Fruit fly (Drosophila melanogaster): Measurements from ENCODE around the gene Ipp.

Ipp gene

dm6 chr3R:13927543-13927942 lies 31.0 kb upstream of the Ipp start:
- TF ChIP-seq lola (GFP tag; optimal IDR thresholded peaks at IDR 0.05): no peak
- no peak for TF ChIP-seq dmrt93B (GFP tag; optimal IDR thresholded peaks at IDR 0.05)
- no peak for TF ChIP-seq Mio (GFP tag; optimal IDR thresholded peaks at IDR 0.05)
- TF ChIP-seq CrebA (GFP tag; optimal IDR thresholded peaks at IDR 0.05; ENCODE audit: borderline replicate concordance): no peak
- TF ChIP-seq brk (GFP tag; optimal IDR thresholded peaks at IDR 0.05): no peak
- TF ChIP-seq woc (GFP tag; optimal IDR thresholded peaks at IDR 0.05): no peak
- no peak for TF ChIP-seq Hnf4 (GFP tag; optimal IDR thresholded peaks at IDR 0.05)
- no peak for TF ChIP-seq CG9705 (GFP tag; optimal IDR thresholded peaks at IDR 0.05)
- TF ChIP-seq h (GFP tag; optimal IDR thresholded peaks at IDR 0.05): no peak
- TF ChIP-seq Dif (GFP tag; optimal IDR thresholded peaks at IDR 0.05; ENCODE audit: partially characterized antibody): no peak
- TF ChIP-seq sv (GFP tag; optimal IDR thresholded peaks at IDR 0.05): no peak
- TF ChIP-seq CG32264 (GFP tag; optimal IDR thresholded peaks at IDR 0.05): no peak
- no peak for TF ChIP-seq Jra (GFP tag; optimal IDR thresholded peaks at IDR 0.05)
- no peak for TF ChIP-seq ey (GFP tag; optimal IDR thresholded peaks at IDR 0.05)
- no peak for TF ChIP-seq Hr78 (GFP tag; optimal IDR thresholded peaks at IDR 0.05)

DNA sequence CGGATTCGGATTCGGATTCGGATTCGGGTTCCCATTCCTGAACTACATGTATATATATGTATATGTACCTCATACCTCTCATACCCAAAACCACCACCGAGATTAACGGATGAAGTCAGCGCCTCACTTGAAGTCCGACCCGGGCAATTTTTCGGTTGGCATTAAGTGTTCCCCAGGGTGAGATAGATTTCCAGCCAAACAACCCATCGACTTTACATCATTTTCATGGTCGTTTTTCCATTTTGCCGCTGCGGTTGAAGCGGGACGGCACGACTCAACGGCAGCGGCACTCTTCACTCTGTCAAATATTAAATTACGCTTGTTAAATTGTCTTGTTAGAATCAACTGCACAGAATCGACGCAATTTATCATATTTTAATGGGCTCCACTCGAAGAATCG lies 28.3 kb upstream of the Ipp start:
- TF ChIP-seq Jra (GFP tag; optimal IDR thresholded peaks at IDR 0.05) (no peak), Myc (optimal IDR thresholded peaks at IDR 0.05) (no peak), Rel (GFP tag; optimal IDR thresholded peaks at IDR 0.05) (no peak), Rel (tag; optimal IDR thresholded peaks at IDR 0.05) (no peak)

dm6 chr3R:13931813-13932212 lies 26.8 kb upstream of the Ipp start:
- TF ChIP-seq Rel (GFP tag; optimal IDR thresholded peaks at IDR 0.05): no peak
- TF ChIP-seq Rel (tag; optimal IDR thresholded peaks at IDR 0.05): no peak
- no peak for TF ChIP-seq CG9705 (GFP tag; optimal IDR thresholded peaks at IDR 0.05)
- no peak for TF ChIP-seq Vsx2 (GFP tag; optimal IDR thresholded peaks at IDR 0.05; ENCODE audit: partially characterized antibody)
- TF ChIP-seq ey (GFP tag; optimal IDR thresholded peaks at IDR 0.05): peak; percentile 59
- TF ChIP-seq lola (GFP tag; optimal IDR thresholded peaks at IDR 0.05): no peak
- no peak for TF ChIP-seq Abd-B (GFP tag; optimal IDR thresholded peaks at IDR 0.05)
- TF ChIP-seq Jra (GFP tag; optimal IDR thresholded peaks at IDR 0.05): no peak
- TF ChIP-seq CrebA (GFP tag; optimal IDR thresholded peaks at IDR 0.05; ENCODE audit: borderline replicate concordance): no peak
- TF ChIP-seq h (GFP tag; optimal IDR thresholded peaks at IDR 0.05): peak; percentile 63
- no peak for TF ChIP-seq Hr78 (GFP tag; optimal IDR thresholded peaks at IDR 0.05)
- TF ChIP-seq Sp1 (GFP tag; optimal IDR thresholded peaks at IDR 0.05): peak; percentile 54
- peak; percentile 64 for TF ChIP-seq rgr (GFP tag; optimal IDR thresholded peaks at IDR 0.05)
- peak; percentile 39 for TF ChIP-seq brk (GFP tag; optimal IDR thresholded peaks at IDR 0.05)
- TF ChIP-seq dmrt93B (GFP tag; optimal IDR thresholded peaks at IDR 0.05): no peak
- TF ChIP-seq Hr83 (GFP tag; optimal IDR thresholded peaks at IDR 0.05; ENCODE audit: poor library complexity, severe bottlenecking): no peak
- TF ChIP-seq br (GFP tag; optimal IDR thresholded peaks at IDR 0.05): peak; percentile 38
- peak; percentile 25 for TF ChIP-seq woc (GFP tag; optimal IDR thresholded peaks at IDR 0.05)
- peak in 1 of 2 experiments; percentile 50 for TF ChIP-seq foxo (GFP tag; optimal IDR thresholded peaks at IDR 0.05)
- no peak for TF ChIP-seq dsf (GFP tag; optimal IDR thresholded peaks at IDR 0.05; ENCODE audit: borderline replicate concordance)
- TF ChIP-seq Dif (GFP tag; optimal IDR thresholded peaks at IDR 0.05; ENCODE audit: partially characterized antibody): no peak
- no peak for TF ChIP-seq Myc (optimal IDR thresholded peaks at IDR 0.05)
- TF ChIP-seq pan (optimal IDR thresholded peaks at IDR 0.05): no peak
- TF ChIP-seq Mio (GFP tag; optimal IDR thresholded peaks at IDR 0.05): no peak
- TF ChIP-seq CG32264 (GFP tag; optimal IDR thresholded peaks at IDR 0.05): no peak
- TF ChIP-seq dl (GFP tag; optimal IDR thresholded peaks at IDR 0.05; ENCODE audit: insufficient read depth in 1 of 2, partially characterized antibody in 2 of 2): no peak
- TF ChIP-seq Hnf4 (GFP tag; optimal IDR thresholded peaks at IDR 0.05): peak; percentile 45
- TF ChIP-seq OdsH (GFP tag; optimal IDR thresholded peaks at IDR 0.05): peak; percentile 44
- peak; percentile 36 for TF ChIP-seq fru (GFP tag; optimal IDR thresholded peaks at IDR 0.05)
- TF ChIP-seq psq (GFP tag; optimal IDR thresholded peaks at IDR 0.05): peak; percentile 56
- peak; percentile 21 for TF ChIP-seq HLH106 (tag; optimal IDR thresholded peaks at IDR 0.05)
- no peak for TF ChIP-seq jim (GFP tag; optimal IDR thresholded peaks at IDR 0.05)

DNA sequence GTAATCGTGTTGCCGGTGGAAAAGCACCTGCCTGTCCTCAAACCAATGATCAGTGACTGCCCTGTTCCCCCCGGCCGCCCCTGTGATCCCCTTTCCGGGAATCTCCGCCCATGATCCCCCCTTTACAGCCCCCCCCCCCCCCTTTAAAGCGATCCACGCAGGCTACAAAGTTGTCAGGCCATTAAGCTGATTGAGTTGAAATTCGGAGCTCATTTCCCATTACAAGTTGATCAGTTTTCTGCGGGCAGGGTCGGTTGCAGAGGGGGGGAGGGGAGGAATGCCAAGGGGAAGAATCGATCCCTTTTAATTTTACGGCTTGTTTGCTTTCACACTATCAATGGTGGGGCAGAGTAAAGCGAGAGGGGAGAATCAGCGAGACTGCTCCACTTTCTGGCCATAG lies 24.6 kb upstream of the Ipp start:
- TF ChIP-seq OdsH (GFP tag; optimal IDR thresholded peaks at IDR 0.05) (no peak), pan (optimal IDR thresholded peaks at IDR 0.05) (no peak), HLH106 (tag; optimal IDR thresholded peaks at IDR 0.05) (no peak), Dfd (GFP tag; optimal IDR thresholded peaks at IDR 0.05) (peak; percentile 61), Mio (GFP tag; optimal IDR thresholded peaks at IDR 0.05) (no peak), Jra (GFP tag; optimal IDR thresholded peaks at IDR 0.05) (no peak), lola (GFP tag; optimal IDR thresholded peaks at IDR 0.05) (no peak), tai (GFP tag; optimal IDR thresholded peaks at IDR 0.05) (no peak)
